Fruit fly (Drosophila melanogaster): ENCODE results near the gene Srx.

Gene Srx

dm6 chrX:17820252-17820651, 36.5 kb upstream of the Srx start (continued):
- TF ChIP-seq CG10321 (GFP tag; IDR thresholded peaks at IDR 0.05) (no peak), TFAM (GFP tag; optimal IDR thresholded peaks at IDR 0.05) (no peak), bcd (GFP tag; optimal IDR thresholded peaks at IDR 0.05) (peak; percentile 14), CG12744 (GFP tag; optimal IDR thresholded peaks at IDR 0.05) (no peak), grn (GFP tag; optimal IDR thresholded peaks at IDR 0.05) (no peak), pzg (GFP tag; optimal IDR thresholded peaks at IDR 0.05) (peak; percentile 17), Med (GFP tag) (peak; percentile 85), CG31441 (GFP tag; IDR thresholded peaks at IDR 0.05) (no peak), ftz-f1 (GFP tag; optimal IDR thresholded peaks at IDR 0.05) (no peak), yki (optimal IDR thresholded peaks at IDR 0.05) (no peak), cwo (GFP tag; optimal IDR thresholded peaks at IDR 0.05) (no peak), ken (GFP tag; IDR thresholded peaks at IDR 0.05) (no peak), psq (GFP tag; optimal IDR thresholded peaks at IDR 0.05) (no peak), prd (optimal IDR thresholded peaks at IDR 0.05) (no peak), prd (GFP tag; IDR thresholded peaks at IDR 0.05) (0 out of 3 replicates have a peak, but pooled peaks have one; percentile 26), CoRest (tag; optimal IDR thresholded peaks at IDR 0.05) (peak; percentile 49), CG6689 (GFP tag; IDR thresholded peaks at IDR 0.05) (no peak), Nf-YC (tag; optimal IDR thresholded peaks at IDR 0.05) (peak; percentile 29), CG10543 (GFP tag; optimal IDR thresholded peaks at IDR 0.05) (no peak), crol (GFP tag; IDR thresholded peaks at IDR 0.05) (no peak), CG9215 (GFP tag; IDR thresholded peaks at IDR 0.05) (no peak; the same call in 1 of the 2 replicates), Lpt (GFP tag; optimal IDR thresholded peaks at IDR 0.05) (no peak), CG12071 (GFP tag; optimal IDR thresholded peaks at IDR 0.05) (no peak), HLHmδ (GFP tag; optimal IDR thresholded peaks at IDR 0.05) (no peak), Sin3A (optimal IDR thresholded peaks at IDR 0.05) (no peak), Bgb (GFP tag; IDR thresholded peaks at IDR 0.05; ENCODE audit: partially characterized antibody) (peak; percentile 56), CG10274 (GFP tag; optimal IDR thresholded peaks at IDR 0.05) (no peak), CG30020 (tag; optimal IDR thresholded peaks at IDR 0.05) (no peak), toy (GFP tag; IDR thresholded peaks at IDR 0.05) (no peak), Xbp1 (GFP tag; optimal IDR thresholded peaks at IDR 0.05) (peak; percentile 66), Sry-δ (GFP tag; optimal IDR thresholded peaks at IDR 0.05) (no peak), Lhr (GFP tag; optimal IDR thresholded peaks at IDR 0.05) (peak; percentile 56), Drgx (GFP tag; IDR thresholded peaks at IDR 0.05) (no peak), sima (GFP tag; optimal IDR thresholded peaks at IDR 0.05) (no peak), CG1602 (GFP tag; optimal IDR thresholded peaks at IDR 0.05) (peak; percentile 35), gcm2 (GFP tag; optimal IDR thresholded peaks at IDR 0.05) (no peak), kah (GFP tag; optimal IDR thresholded peaks at IDR 0.05) (no peak), Hmx (GFP tag; optimal IDR thresholded peaks at IDR 0.05) (no peak), Oli (tag; optimal IDR thresholded peaks at IDR 0.05) (no peak), aop (GFP tag; IDR thresholded peaks at IDR 0.05) (no peak), rib (GFP tag; IDR thresholded peaks at IDR 0.05) (no peak), CG15269 (tag; optimal IDR thresholded peaks at IDR 0.05) (no peak), H2.0 (GFP tag; IDR thresholded peaks at IDR 0.05) (0 out of 2 replicates have a peak, but pooled peaks have one; percentile 21), emc (GFP tag; optimal IDR thresholded peaks at IDR 0.05) (no peak), gfzf (GFP tag; optimal IDR thresholded peaks at IDR 0.05) (no peak), CG16815 (GFP tag; optimal IDR thresholded peaks at IDR 0.05) (no peak), dmrt99B (tag; optimal IDR thresholded peaks at IDR 0.05) (no peak), pb (GFP tag; optimal IDR thresholded peaks at IDR 0.05) (no peak), crc (GFP tag; optimal IDR thresholded peaks at IDR 0.05) (no peak), CG12236 (GFP tag; optimal IDR thresholded peaks at IDR 0.05) (no peak), zen (tag; optimal IDR thresholded peaks at IDR 0.05) (no peak), Hmr (GFP tag; optimal IDR thresholded peaks at IDR 0.05) (peak; percentile 45), CG11085 (GFP tag; IDR thresholded peaks at IDR 0.05) (peak; percentile 46; the same call in 1 of the 2 replicates)
